Worm (Caenorhabditis elegans) whole organism, L4 larva: ENCODE results near the gene irld-21.

ENCODE experiments used
- F26F4.8 ChIP-seq: fragments of 200-800 bp; sonication (Bioruptor generic); conservative IDR thresholded peaks from 2 replicates; pipeline ENCODE4 v1.3.6; 2022; ENCODE audit warnings: missing genetic modification characterization, missing compliant biosample characterization
- T26A8.4 ChIP-seq: fragments of 200-800 bp; sonication (Bioruptor generic); IDR thresholded peaks from 2 replicates; pipeline ENCODE4 v1.3.6; 2022; ENCODE audit warnings: missing genetic modification characterization, missing compliant biosample characterization
- ZK337.2 ChIP-seq: fragments of 200-800 bp; sonication (Bioruptor generic); IDR thresholded peaks from 2 replicates; pipeline ENCODE4 v1.3.6; 2022; ENCODE audit warnings: missing genetic modification reagents, missing genetic modification characterization, missing compliant biosample characterization
- aha-1 ChIP-seq: fragments of 150-350 bp; peaks from one replicate; lab custom pipeline; 2014; ENCODE audit warnings: missing biosample characterization, missing genetic modification characterization
- ama-1 ChIP-seq: fragments of 150-350 bp; optimal IDR thresholded peaks from 2 replicates; lab custom pipeline; 2014; ENCODE audit warnings: inconsistent platforms, mixed read lengths
- arid-1 ChIP-seq: fragments of 200-800 bp; sonication (Bioruptor generic); conservative IDR thresholded peaks from 2 replicates; pipeline ENCODE4 v1.3.6; 2022; ENCODE audit warnings: missing genetic modification reagents, missing genetic modification characterization, missing compliant biosample characterization
- attf-4 ChIP-seq: sonication (generic microtip); optimal IDR thresholded peaks from 3 replicates; lab custom pipeline; 2017; ENCODE audit warnings: missing biosample characterization, missing genetic modification characterization
- ceh-32 ChIP-seq: sonication (generic microtip); optimal IDR thresholded peaks from 2 replicates; lab custom pipeline; 2016; ENCODE audit warnings: mild to moderate bottlenecking, missing genetic modification characterization, missing compliant biosample characterization; ENCODE audit not compliant: poor library complexity
- ceh-62 ChIP-seq: sonication (generic microtip); optimal IDR thresholded peaks from 2 replicates; lab custom pipeline; 2017; ENCODE audit warnings: missing biosample characterization, missing genetic modification characterization
- ceh-82 ChIP-seq: sonication (generic microtip); optimal IDR thresholded peaks from 2 replicates; lab custom pipeline; 2017; ENCODE audit warnings: missing biosample characterization, missing genetic modification characterization
- cey-2 ChIP-seq: sonication (generic microtip); optimal IDR thresholded peaks from 3 replicates; lab custom pipeline; 2017; ENCODE audit warnings: missing genetic modification characterization, mild to moderate bottlenecking, missing compliant biosample characterization, antibody characterized with exemption, borderline replicate concordance; ENCODE audit not compliant: insufficient read depth
- dpl-1 ChIP-seq: fragments of 150-350 bp; optimal IDR thresholded peaks from 2 replicates; lab custom pipeline; 2014; ENCODE audit warnings: missing biosample characterization, missing genetic modification reagents, missing genetic modification characterization
- hif-1 ChIP-seq, 2 experiments: sonication (generic microtip); optimal IDR thresholded peaks; 2 replicates each; lab custom pipeline; 2016 to 2017; ENCODE audit warnings: missing compliant biosample characterization in 2 of 2, missing genetic modification characterization in 2 of 2, missing genetic modification reagents in 2 of 2, missing genotype in 2 of 2, mild to moderate bottlenecking in 1 of 2
- hlh-11 ChIP-seq: fragments of 200-800 bp; sonication (Bioruptor generic); optimal IDR thresholded peaks from 2 replicates; lab custom pipeline; 2018; ENCODE audit warnings: mild to moderate bottlenecking, missing genetic modification characterization, missing compliant biosample characterization
- lim-7 ChIP-seq: fragments of 200-800 bp; sonication (Bioruptor generic); IDR thresholded peaks from 2 replicates; pipeline ENCODE4 v1.3.6; 2022; ENCODE audit warnings: missing genetic modification characterization, missing compliant biosample characterization
- lin-13 ChIP-seq: fragments of 150-350 bp; optimal IDR thresholded peaks from 2 replicates; lab custom pipeline; 2014; ENCODE audit warnings: missing biosample characterization, missing genetic modification reagents, missing genetic modification characterization
- lin-38 ChIP-seq: fragments of 200-800 bp; sonication (Bioruptor generic); IDR thresholded peaks from 2 replicates; pipeline ENCODE4 v1.3.6; 2022; ENCODE audit warnings: missing genetic modification reagents, missing genetic modification characterization, missing compliant biosample characterization
- mdl-1 ChIP-seq, 2 experiments: fragments of 150-350 bp in 1 of 2; sonication (generic microtip) in 1 of 2; optimal IDR thresholded peaks; 2 replicates each; lab custom pipeline; 2014 to 2017; ENCODE audit warnings: missing biosample characterization in 2 of 2, missing genetic modification characterization in 2 of 2
- mes-2 ChIP-seq: sonication (generic microtip); optimal IDR thresholded peaks from 2 replicates; lab custom pipeline; 2016; ENCODE audit warnings: missing genotype, mild to moderate bottlenecking, missing genetic modification characterization, missing compliant biosample characterization; ENCODE audit not compliant: poor library complexity, severe bottlenecking
- mxl-3 ChIP-seq: fragments of 200-800 bp; sonication (Bioruptor generic); optimal IDR thresholded peaks from 2 replicates; lab custom pipeline; 2018; ENCODE audit warnings: mild to moderate bottlenecking, missing genetic modification characterization, missing compliant biosample characterization
- nhr-11 ChIP-seq: fragments of 150-350 bp; optimal IDR thresholded peaks from 2 replicates; lab custom pipeline; 2014; ENCODE audit warnings: missing biosample characterization, missing genetic modification characterization
- nhr-28 ChIP-seq: fragments of 150-350 bp; optimal IDR thresholded peaks from 2 replicates; lab custom pipeline; 2014; ENCODE audit warnings: missing biosample characterization, missing genetic modification characterization
- nhr-41 ChIP-seq: fragments of 200-800 bp; sonication (Bioruptor generic); IDR thresholded peaks from 2 replicates; pipeline ENCODE4 v1.3.6; 2022; ENCODE audit warnings: missing genetic modification reagents, missing genetic modification characterization, missing compliant biosample characterization
- nhr-48 ChIP-seq: sonication (generic microtip); optimal IDR thresholded peaks from 2 replicates; lab custom pipeline; 2016; ENCODE audit warnings: mild to moderate bottlenecking, missing genetic modification characterization, missing compliant biosample characterization
- nhr-6 ChIP-seq: fragments of 150-350 bp; optimal IDR thresholded peaks from 2 replicates; lab custom pipeline; 2014; ENCODE audit warnings: missing biosample characterization, missing genetic modification characterization
- pha-4 ChIP-seq, 2 experiments: fragments of 150-350 bp in 1 of 2; fragments of 200-800 bp in 1 of 2; sonication (Bioruptor generic) in 1 of 2; IDR thresholded peaks in 1 of 2; optimal IDR thresholded peaks in 1 of 2; 2 replicates each; pipeline versions ENCODE4 v1.3.6 to Lab custom; 2014 to 2022; ENCODE audit warnings: missing genetic modification characterization in 2 of 2, missing genetic modification reagents in 2 of 2, missing biosample characterization in 1 of 2, missing compliant biosample characterization in 1 of 2
- rbr-2 ChIP-seq: sonication (generic microtip); optimal IDR thresholded peaks from 2 replicates; lab custom pipeline; 2016; ENCODE audit warnings: missing genotype, missing genetic modification characterization, missing compliant biosample characterization
- sdz-12 ChIP-seq: fragments of 200-800 bp; sonication (Bioruptor generic); optimal IDR thresholded peaks from 2 replicates; lab custom pipeline; 2018; ENCODE audit warnings: mild to moderate bottlenecking, missing genetic modification characterization, missing compliant biosample characterization
- set-16 ChIP-seq: fragments of 200-800 bp; sonication (Bioruptor generic); IDR thresholded peaks from 2 replicates; pipeline ENCODE4 v1.3.6; 2022; ENCODE audit warnings: missing genetic modification reagents, missing genetic modification characterization, missing compliant biosample characterization
- skn-1 ChIP-seq: fragments of 150-350 bp; optimal IDR thresholded peaks from 2 replicates; lab custom pipeline; 2014; ENCODE audit warnings: missing biosample characterization, missing genetic modification characterization
- snpc-1.2 ChIP-seq: fragments of 200-800 bp; sonication (Bioruptor generic); IDR thresholded peaks from 2 replicates; pipeline ENCODE4 v1.3.6; 2022; ENCODE audit warnings: missing genetic modification reagents, missing genetic modification characterization, missing compliant biosample characterization
- unc-130 ChIP-seq: sonication (generic microtip); optimal IDR thresholded peaks from 2 replicates; lab custom pipeline; 2016; ENCODE audit warnings: missing genetic modification reagents, missing genetic modification characterization, missing compliant biosample characterization
- vab-7 ChIP-seq: fragments of 200-800 bp; sonication (Bioruptor generic); IDR thresholded peaks from 2 replicates; pipeline ENCODE4 v1.3.6; 2022; ENCODE audit warnings: missing genetic modification reagents, missing genetic modification characterization, missing compliant biosample characterization
- zip-11 ChIP-seq: fragments of 200-800 bp; sonication (Bioruptor generic); IDR thresholded peaks from 2 replicates; pipeline ENCODE4 v1.3.6; 2022; ENCODE audit warnings: missing genetic modification characterization, missing compliant biosample characterization
- zip-2 ChIP-seq: fragments of 150-350 bp; optimal IDR thresholded peaks from 2 replicates; lab custom pipeline; 2014; ENCODE audit warnings: missing biosample characterization, missing genetic modification characterization
- ztf-7 ChIP-seq: fragments of 150-350 bp; optimal IDR thresholded peaks from 2 replicates; lab custom pipeline; 2014; ENCODE audit warnings: missing biosample characterization, missing genetic modification characterization

Gene irld-21

ce11 chrIV:10089777-10090176, 32.3 kb downstream of the irld-21 start, which contains the start of gene ttr-39:
ttr-39 (minus strand) TSS chrIV:10089877.
- TF ChIP-seq ceh-62 (tag; lab: Kevin White, UChicago) (no peak), ama-1 (lab: Kevin White, UChicago) (no peak), aha-1 (tag; lab: Kevin White, UChicago) (no peak), sdz-12 (GFP tag; lab: Kevin White, UChicago) (no peak), T26A8.4 (GFP tag; lab: Robert Waterston, UW) (no peak), snpc-1.2 (GFP tag; lab: Robert Waterston, UW) (no peak), ztf-7 (tag; lab: Kevin White, UChicago) (no peak), ceh-82 (tag; lab: Kevin White, UChicago) (no peak), nhr-48 (no peak), set-16 (GFP tag; lab: Robert Waterston, UW) (no peak), arid-1 (no peak), zip-2 (tag; lab: Kevin White, UChicago) (no peak), nhr-41 (GFP tag; lab: Robert Waterston, UW) (no peak), skn-1 (tag; lab: Kevin White, UChicago) (no peak)

- TF ChIP-seq pha-4 (GFP tag; IDR thresholded peaks at IDR 0.05; lab: Robert Waterston, UW) (no peak), pha-4 (tag; optimal IDR thresholded peaks at IDR 0.05; lab: Kevin White, UChicago) (peak; percentile 76), aha-1 (tag; lab: Kevin White, UChicago) (peak; percentile 90), nhr-6 (tag; lab: Kevin White, UChicago) (peak; percentile 82), attf-4 (tag; lab: Kevin White, UChicago) (no peak), zip-11 (GFP tag; lab: Robert Waterston, UW) (no peak), hlh-11 (tag; lab: Kevin White, UChicago) (peak; percentile 19), nhr-28 (tag; lab: Kevin White, UChicago) (no peak), cey-2 (no peak), unc-130 (GFP tag; lab: Kevin White, UChicago) (peak; percentile 82), F26F4.8 (GFP tag; lab: Robert Waterston, UW) (no peak), dpl-1 (GFP tag; lab: Kevin White, UChicago) (peak; percentile 82), ceh-32 (tag; lab: Kevin White, UChicago) (no peak), rbr-2 (tag; lab: Kevin White, UChicago) (peak; percentile 43), lin-38 (peak; percentile 94), snpc-1.2 (GFP tag; lab: Robert Waterston, UW) (peak; percentile 55; the same call in 1 of the 2 replicates), ZK337.2 (GFP tag; lab: Robert Waterston, UW) (peak; percentile 59; the same call in 1 of the 2 replicates), mdl-1 (tag; optimal IDR thresholded peaks at IDR 0.05; lab: Kevin White, UChicago) (peak in 1 of 2 experiments; percentile 0), vab-7 (GFP tag; lab: Robert Waterston, UW) (no peak), T26A8.4 (GFP tag; lab: Robert Waterston, UW) (no peak), mes-2 (tag; lab: Kevin White, UChicago) (peak; percentile 95), mxl-3 (GFP tag; lab: Kevin White, UChicago) (peak; percentile 27), hif-1 (tag; optimal IDR thresholded peaks at IDR 0.05; lab: Kevin White, UChicago) (no peak), lim-7 (GFP tag; lab: Robert Waterston, UW) (no peak), nhr-11 (tag; lab: Kevin White, UChicago) (peak; percentile 35), lin-13 (GFP tag; lab: Kevin White, UChicago) (peak; percentile 37)
These were observed 36.5 kb downstream of the irld-21 start, which contains the start of the genes col-2 and ndc-80 for ce11 chrIV:10085401-10086187. col-2 (minus strand) TSS chrIV:10085451. ndc-80 (plus strand) TSS chrIV:10086137.
